Worm (Caenorhabditis elegans): ENCODE data around the gene nspb-3.
"Not testable (repeated sequence)": the region's sequence is repeated elsewhere in the genome, so short reads cannot be mapped to it uniquely, and the experiment has no call there.

The nspb-3 gene

DNA sequence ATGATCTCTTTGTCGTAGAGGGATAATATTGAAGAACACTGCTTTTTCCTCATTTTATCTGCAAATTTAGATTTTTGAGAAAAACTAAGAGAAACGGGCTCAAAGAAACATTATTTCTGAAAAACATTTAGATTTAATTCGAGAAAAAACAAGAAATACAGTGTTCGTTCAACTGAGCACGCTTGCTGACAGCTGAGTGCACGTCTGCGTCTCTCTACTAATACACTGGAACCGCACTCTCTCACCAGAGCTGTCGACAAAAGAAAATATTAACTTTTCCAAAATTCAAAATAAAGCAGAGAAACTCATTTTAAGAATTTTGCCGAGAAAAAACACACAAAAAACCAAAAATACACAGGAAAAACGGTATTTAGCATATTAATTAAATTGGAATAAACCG, 18.5 kb upstream of the nspb-3 start, which contains the start of gene drh-1:
TSS of gene drh-1 (minus strand) at position 58 of the 400 bp plus-strand sequence.
- TF ChIP-seq ref-1 (GFP tag; conservative IDR thresholded peaks at IDR 0.05) (no peak), ztf-23 (GFP tag; IDR thresholded peaks at IDR 0.05) (no peak), tab-1 (GFP tag; IDR thresholded peaks at IDR 0.05) (no peak), med-1 (GFP tag; optimal IDR thresholded peaks at IDR 0.05; ENCODE audit: insufficient read depth) (no peak), flt-1 (GFP tag; IDR thresholded peaks at IDR 0.05) (no peak), T22C8.4 (GFP tag; IDR thresholded peaks at IDR 0.05) (no peak), klf-2 (GFP tag; conservative IDR thresholded peaks at IDR 0.05) (no peak), ztf-29 (GFP tag; IDR thresholded peaks at IDR 0.05) (no peak), cog-1 (tag; optimal IDR thresholded peaks at IDR 0.05) (no peak)

DNA sequence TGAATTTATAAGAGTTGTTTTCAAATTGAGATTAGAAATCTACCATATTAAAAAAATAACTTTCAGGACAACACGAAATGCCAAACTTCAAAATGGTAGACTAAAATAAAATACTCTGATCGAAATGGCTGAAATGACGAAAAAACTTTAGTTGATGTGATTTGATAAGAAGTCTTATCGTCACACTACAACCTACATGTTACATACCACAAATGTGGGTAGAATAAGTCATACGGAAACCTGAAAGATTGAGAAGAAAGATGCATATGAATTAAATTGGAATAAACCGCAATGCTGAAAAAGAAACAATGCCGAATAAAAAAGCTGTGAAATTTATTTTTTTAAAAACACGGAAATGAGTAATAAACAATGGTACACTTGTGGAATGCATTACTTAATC, 12.3 kb upstream of the nspb-3 start:
- TF ChIP-seq klf-2 (GFP tag; conservative IDR thresholded peaks at IDR 0.05) = no peak
- no peak for TF ChIP-seq cog-1 (tag; optimal IDR thresholded peaks at IDR 0.05)
- no peak for TF ChIP-seq flt-1 (GFP tag; IDR thresholded peaks at IDR 0.05)
- TF ChIP-seq tab-1 (GFP tag; IDR thresholded peaks at IDR 0.05) = no peak
- TF ChIP-seq ztf-23 (GFP tag; IDR thresholded peaks at IDR 0.05) = no peak
- no peak for TF ChIP-seq ztf-29 (GFP tag; IDR thresholded peaks at IDR 0.05)
- no peak for TF ChIP-seq med-1 (GFP tag; optimal IDR thresholded peaks at IDR 0.05; ENCODE audit: insufficient read depth)
- no peak for TF ChIP-seq ref-1 (GFP tag; conservative IDR thresholded peaks at IDR 0.05)

DNA sequence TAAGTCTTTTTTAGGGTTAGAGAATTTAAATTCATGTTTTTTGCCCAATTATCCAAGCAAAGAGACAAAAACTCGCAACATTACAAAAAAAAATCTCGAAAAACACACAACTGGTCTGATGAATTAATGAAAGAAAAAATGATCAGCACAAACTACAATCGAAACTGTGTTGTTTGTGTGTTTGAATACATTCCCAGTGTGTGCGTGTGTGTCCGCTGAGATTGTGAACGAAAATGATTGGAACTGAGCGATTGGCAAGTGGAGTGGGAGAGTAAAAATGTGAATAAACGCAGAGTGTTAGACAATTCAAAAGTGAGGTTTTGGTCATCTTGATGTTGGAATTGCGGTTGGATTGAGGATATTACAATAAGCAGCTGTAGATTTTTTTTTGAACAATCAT, 11.8 kb upstream of the nspb-3 start:
- TF ChIP-seq ztf-23 (GFP tag; IDR thresholded peaks at IDR 0.05) (no peak), tab-1 (GFP tag; IDR thresholded peaks at IDR 0.05) (no peak), med-1 (GFP tag; optimal IDR thresholded peaks at IDR 0.05; ENCODE audit: insufficient read depth) (no peak), ztf-29 (GFP tag; IDR thresholded peaks at IDR 0.05) (no peak), flt-1 (GFP tag; IDR thresholded peaks at IDR 0.05) (no peak), klf-2 (GFP tag; conservative IDR thresholded peaks at IDR 0.05) (no peak), T22C8.4 (GFP tag; IDR thresholded peaks at IDR 0.05) (no peak), ref-1 (GFP tag; conservative IDR thresholded peaks at IDR 0.05) (no peak), cog-1 (tag; optimal IDR thresholded peaks at IDR 0.05) (no peak)

DNA sequence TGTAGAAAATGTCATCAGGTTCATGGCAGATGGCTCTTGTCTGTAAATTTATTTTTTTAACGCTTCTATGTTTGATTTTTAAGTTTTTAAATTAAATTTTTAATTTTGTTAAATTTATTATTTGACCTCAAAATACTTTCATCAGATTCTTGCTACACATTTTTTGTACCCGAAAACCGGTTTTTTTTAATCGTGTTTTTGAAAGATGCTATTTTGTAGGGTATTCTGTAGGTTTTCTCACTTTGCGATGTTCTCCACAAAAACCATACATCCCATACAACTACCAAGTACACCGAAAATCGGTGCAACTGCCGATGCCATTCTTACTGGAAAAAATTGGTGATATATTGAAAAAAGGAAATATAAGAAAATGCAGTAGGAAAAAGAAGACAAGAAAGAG, 11.1 kb upstream of the nspb-3 start, which contains the start of gene nstp-2:
TSS of gene nstp-2 (minus strand) at position 326 of the 400 bp plus-strand sequence.
- no peak for TF ChIP-seq ztf-29 (GFP tag; IDR thresholded peaks at IDR 0.05)
- TF ChIP-seq klf-2 (GFP tag; conservative IDR thresholded peaks at IDR 0.05) = no peak
- no peak for TF ChIP-seq cog-1 (tag; optimal IDR thresholded peaks at IDR 0.05)
- TF ChIP-seq flt-1 (GFP tag; IDR thresholded peaks at IDR 0.05) = no peak
- no peak for TF ChIP-seq med-1 (GFP tag; optimal IDR thresholded peaks at IDR 0.05; ENCODE audit: insufficient read depth)
- TF ChIP-seq ref-1 (GFP tag; conservative IDR thresholded peaks at IDR 0.05) = no peak
- TF ChIP-seq tab-1 (GFP tag; IDR thresholded peaks at IDR 0.05) = no peak
- no peak for TF ChIP-seq T22C8.4 (GFP tag; IDR thresholded peaks at IDR 0.05)
- no peak for TF ChIP-seq ztf-23 (GFP tag; IDR thresholded peaks at IDR 0.05)

DNA sequence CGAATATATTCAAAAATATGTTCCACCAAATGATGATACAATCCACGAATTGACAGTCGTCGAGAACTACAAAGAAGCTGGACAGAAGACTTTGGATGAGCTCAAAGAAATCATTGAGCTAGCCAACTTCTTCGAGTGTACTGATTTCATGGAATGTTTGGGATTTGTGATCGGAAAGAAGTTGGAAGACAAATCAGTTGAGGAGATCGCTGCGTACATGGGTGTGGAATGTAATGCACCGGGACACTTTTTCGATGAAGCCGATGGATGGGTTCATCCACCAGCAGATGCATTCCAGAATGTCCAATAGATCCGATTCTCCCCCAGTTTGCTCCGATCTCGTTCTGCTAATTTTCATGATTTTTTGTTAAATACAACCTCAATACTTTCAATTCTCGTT, 8.8 kb upstream of the nspb-3 start:
- no peak for TF ChIP-seq klf-2 (GFP tag; conservative IDR thresholded peaks at IDR 0.05)
- no peak for TF ChIP-seq T22C8.4 (GFP tag; IDR thresholded peaks at IDR 0.05)
- TF ChIP-seq ref-1 (GFP tag; conservative IDR thresholded peaks at IDR 0.05) = no peak
- no peak for TF ChIP-seq cog-1 (tag; optimal IDR thresholded peaks at IDR 0.05)
- TF ChIP-seq ztf-29 (GFP tag; IDR thresholded peaks at IDR 0.05) = no peak
- TF ChIP-seq flt-1 (GFP tag; IDR thresholded peaks at IDR 0.05) = no peak
- no peak for TF ChIP-seq tab-1 (GFP tag; IDR thresholded peaks at IDR 0.05)
- no peak for TF ChIP-seq med-1 (GFP tag; optimal IDR thresholded peaks at IDR 0.05; ENCODE audit: insufficient read depth)
- no peak for TF ChIP-seq ztf-23 (GFP tag; IDR thresholded peaks at IDR 0.05)

DNA sequence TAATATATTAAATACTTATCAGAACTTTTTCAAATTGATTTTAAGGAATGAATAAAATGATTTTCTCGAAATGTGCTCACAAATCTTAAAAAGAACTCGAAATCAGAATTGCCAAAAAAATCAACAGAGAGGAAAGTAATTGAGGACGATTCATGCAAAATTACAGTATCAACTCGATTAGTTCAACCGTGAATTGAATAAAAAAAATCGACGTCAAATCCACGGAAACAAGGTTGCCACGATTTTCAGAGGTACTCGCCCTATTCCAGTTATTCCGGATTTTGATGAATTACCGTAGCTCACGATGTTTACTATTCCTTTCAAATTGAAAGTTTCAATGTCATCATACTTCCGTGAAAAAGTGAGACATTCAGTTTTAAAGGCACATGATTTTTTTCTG, 7.6 kb upstream of the nspb-3 start, which contains the start of gene F15B10.3:
TSS of gene F15B10.3 (plus strand) at position 301 of the 400 bp plus-strand sequence.
- TF ChIP-seq ref-1 (GFP tag; conservative IDR thresholded peaks at IDR 0.05) (no peak), med-1 (GFP tag; optimal IDR thresholded peaks at IDR 0.05; ENCODE audit: insufficient read depth) (no peak), T22C8.4 (GFP tag; IDR thresholded peaks at IDR 0.05) (no peak), ztf-29 (GFP tag; IDR thresholded peaks at IDR 0.05) (no peak), cog-1 (tag; optimal IDR thresholded peaks at IDR 0.05) (no peak), tab-1 (GFP tag; IDR thresholded peaks at IDR 0.05) (no peak), flt-1 (GFP tag; IDR thresholded peaks at IDR 0.05) (no peak), ztf-23 (GFP tag; IDR thresholded peaks at IDR 0.05) (no peak), klf-2 (GFP tag; conservative IDR thresholded peaks at IDR 0.05) (no peak)

DNA sequence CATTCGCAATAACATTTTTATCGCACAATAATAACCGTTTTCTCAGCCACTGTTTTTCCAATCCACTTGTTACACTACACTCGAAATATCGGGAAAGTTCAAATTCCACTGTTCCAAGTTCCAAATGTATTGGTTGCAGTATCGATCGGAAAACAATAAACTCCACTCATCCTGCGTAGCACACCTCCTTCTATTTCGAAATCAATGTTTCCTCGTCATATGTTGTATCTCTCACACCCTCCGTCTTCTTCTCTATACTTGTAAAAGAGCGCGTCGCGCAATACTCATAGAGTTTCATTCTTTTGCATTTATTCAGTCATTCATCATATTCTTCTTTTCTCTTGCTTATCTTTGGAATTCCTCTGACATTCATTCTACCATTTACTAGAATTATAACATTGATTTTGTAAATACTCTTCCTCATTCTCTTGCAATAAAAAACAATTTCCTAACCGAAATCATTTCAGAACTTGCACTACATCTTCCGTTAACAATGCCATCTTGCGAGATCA, 6.5 kb upstream of the nspb-3 start, which contains the start of gene sup-36:
TSS of gene sup-36 (plus strand) at position 462 of the 512 bp plus-strand sequence.
- TF ChIP-seq T22C8.4 (GFP tag; IDR thresholded peaks at IDR 0.05) (peak; percentile 49), klf-2 (GFP tag; conservative IDR thresholded peaks at IDR 0.05) (no peak), cog-1 (tag; optimal IDR thresholded peaks at IDR 0.05) (no peak)

DNA sequence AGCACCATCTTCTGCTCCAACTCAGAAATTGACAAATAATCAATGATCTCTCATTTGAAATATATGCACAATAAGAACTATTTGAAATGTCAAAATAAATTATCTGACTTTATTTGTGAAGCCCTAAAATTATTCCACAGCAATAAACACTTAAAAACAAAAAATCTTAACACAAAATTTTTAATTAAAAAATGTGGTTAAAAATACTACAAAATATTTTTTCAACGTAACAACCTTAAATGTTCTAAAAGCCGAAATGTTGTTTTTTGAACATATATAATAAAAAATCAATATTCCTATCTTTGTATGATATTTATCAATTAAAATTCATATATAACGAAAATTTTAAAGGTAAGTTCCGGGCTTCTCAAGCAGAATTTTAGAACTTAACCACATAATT, 4.7 kb upstream of the nspb-3 start, which contains the start of gene F38A5.8:
TSS of gene F38A5.8 (plus strand) at position 301 of the 400 bp plus-strand sequence.
- TF ChIP-seq ztf-29 (GFP tag; IDR thresholded peaks at IDR 0.05) (no peak), med-1 (GFP tag; optimal IDR thresholded peaks at IDR 0.05; ENCODE audit: insufficient read depth) (no peak), flt-1 (GFP tag; IDR thresholded peaks at IDR 0.05) (no peak), ref-1 (GFP tag; conservative IDR thresholded peaks at IDR 0.05) (no peak), T22C8.4 (GFP tag; IDR thresholded peaks at IDR 0.05) (no peak), klf-2 (GFP tag; conservative IDR thresholded peaks at IDR 0.05) (no peak), cog-1 (tag; optimal IDR thresholded peaks at IDR 0.05) (no peak), ztf-23 (GFP tag; IDR thresholded peaks at IDR 0.05) (no peak), tab-1 (GFP tag; IDR thresholded peaks at IDR 0.05) (no peak)

DNA sequence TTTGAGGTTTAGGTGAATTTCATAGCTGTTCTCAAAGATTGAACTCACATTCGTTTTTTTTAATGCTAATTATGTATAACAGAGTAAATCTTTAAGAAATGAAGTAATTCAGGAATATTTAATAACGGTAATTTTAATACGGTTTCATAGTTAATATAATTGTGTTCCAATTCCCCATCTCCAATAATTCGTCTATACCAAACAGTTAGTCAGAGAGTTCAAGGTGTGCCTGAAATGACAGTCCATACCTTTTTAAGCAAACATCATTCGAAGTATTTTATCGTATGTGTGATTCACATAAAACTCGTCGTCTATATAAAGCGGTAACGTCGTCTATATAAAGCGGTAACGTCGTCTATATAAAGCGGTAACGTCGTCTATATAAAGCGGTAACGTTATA, 4.0 kb upstream of the nspb-3 start, which contains the start of gene nspb-5:
TSS of gene nspb-5 (plus strand) at position 301 of the 400 bp plus-strand sequence.
- TF ChIP-seq cog-1 (tag; optimal IDR thresholded peaks at IDR 0.05); tab-1 (GFP tag; IDR thresholded peaks at IDR 0.05); flt-1 (GFP tag; IDR thresholded peaks at IDR 0.05): not testable (repeated sequence)

DNA sequence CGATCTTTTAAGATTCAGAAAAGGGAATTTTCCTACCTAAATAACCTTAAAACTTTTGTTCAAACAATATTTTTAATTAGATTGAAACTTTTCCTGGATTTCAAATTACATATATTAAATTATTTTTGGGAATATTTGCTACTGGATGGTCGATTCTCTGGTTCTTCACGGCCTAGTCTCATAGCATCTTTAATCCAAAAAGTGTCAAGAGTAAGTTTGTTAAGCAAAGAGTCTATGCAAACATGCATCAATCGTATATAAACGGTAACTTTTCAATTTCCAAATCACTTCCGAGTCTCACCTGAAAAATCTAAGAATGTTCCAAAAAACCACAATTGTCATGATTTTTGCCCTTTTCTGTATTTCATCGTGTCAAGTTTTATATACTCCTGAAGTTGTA, 3.1 kb upstream of the nspb-3 start, which contains the start of gene nspb-4:
TSS of gene nspb-4 (plus strand) at position 301 of the 400 bp plus-strand sequence.
- not testable (repeated sequence) for TF ChIP-seq tab-1 (GFP tag; IDR thresholded peaks at IDR 0.05); klf-2 (GFP tag; conservative IDR thresholded peaks at IDR 0.05); ref-1 (GFP tag; conservative IDR thresholded peaks at IDR 0.05)

All from whole organism, midembryonic.